Fruit fly (Drosophila melanogaster) S2 (cell line): ENCODE measurements around the gene Cog4.

Experiments used
- CG8478 ChIP-seq: fragments of >200 bp; optimal IDR thresholded peaks from 2 replicates; lab custom pipeline; 2018
- CTCF ChIP-seq, 2 experiments: fragments of >200 bp; optimal IDR thresholded peaks; 2 replicates each; lab custom pipeline; 2018

dm6 chr2L:10506557-10507252, 18.3 kb upstream of the Cog4 start, which contains the start of the genes Myo31DF and CG6094:
- TF ChIP-seq CG8478 (lab: Kevin White, UChicago) (no peak), CTCF (optimal IDR thresholded peaks at IDR 0.05; lab: Kevin White, UChicago) (peak; percentile 36 to 60)
